Fruit fly (Drosophila melanogaster) whole organism, embryonic: ENCODE measurements around the gene NK7.1.
A peak's percentile ranks its signal among the peaks of the same experiment; 100 is the strongest.

Experiments used
- Aef1 ChIP-seq: fragments of 200-800 bp; sonication (Bioruptor generic); IDR thresholded peaks from 3 replicates; pipeline ENCODE4 v1.3.6; 2022; ENCODE audit warnings: missing biosample characterization, missing genetic modification characterization
- CG10209 ChIP-seq: fragments of 200-800 bp; sonication (Bioruptor generic); optimal IDR thresholded peaks from 3 replicates; lab custom pipeline; 2017; ENCODE audit warnings: missing biosample characterization, mild to moderate bottlenecking, missing genetic modification characterization, missing genetic modification reagents
- CG10267 ChIP-seq: fragments of 200-800 bp; sonication (Bioruptor generic); optimal IDR thresholded peaks from 2 replicates; lab custom pipeline; 2018; ENCODE audit warnings: missing biosample characterization, mild to moderate bottlenecking, missing genetic modification characterization, moderate library complexity
- CG10321 ChIP-seq: fragments of 200-800 bp; sonication (Bioruptor generic); IDR thresholded peaks from 2 replicates; pipeline ENCODE4 v1.3.6; 2022; ENCODE audit warnings: missing biosample characterization, missing genetic modification characterization
- CG10462 ChIP-seq: fragments of 200-800 bp; sonication (Bioruptor generic); optimal IDR thresholded peaks from 2 replicates; lab custom pipeline; 2016; ENCODE audit warnings: missing biosample characterization, missing genetic modification characterization
- CG11398 ChIP-seq: fragments of 200-800 bp; sonication (Bioruptor generic); optimal IDR thresholded peaks from 2 replicates; lab custom pipeline; 2016; ENCODE audit warnings: missing biosample characterization, missing genetic modification characterization
- CG12391 ChIP-seq: fragments of 200-800 bp; sonication (Bioruptor generic); optimal IDR thresholded peaks from 3 replicates; lab custom pipeline; 2018; ENCODE audit warnings: missing biosample characterization, mild to moderate bottlenecking, missing genetic modification characterization, moderate library complexity
- CG13424 ChIP-seq: fragments of 200-800 bp; sonication (Bioruptor generic); optimal IDR thresholded peaks from 2 replicates; lab custom pipeline; 2019; ENCODE audit warnings: missing biosample characterization, mild to moderate bottlenecking, missing genetic modification characterization, moderate library complexity
- CG13775 ChIP-seq: fragments of 200-800 bp; sonication (Bioruptor generic); optimal IDR thresholded peaks from 3 replicates; lab custom pipeline; 2017; ENCODE audit warnings: missing biosample characterization, mild to moderate bottlenecking, missing genetic modification characterization
- CG17385 ChIP-seq: fragments of 200-800 bp; sonication (Bioruptor generic); optimal IDR thresholded peaks from 3 replicates; lab custom pipeline; 2018; ENCODE audit warnings: missing biosample characterization, mild to moderate bottlenecking, missing genetic modification characterization
- CG18599 ChIP-seq: fragments of 200-800 bp; sonication (Bioruptor generic); optimal IDR thresholded peaks from 3 replicates; lab custom pipeline; 2017; ENCODE audit warnings: missing biosample characterization, missing genetic modification characterization, mild to moderate bottlenecking, moderate library complexity, missing genetic modification reagents
- CG2678 ChIP-seq: fragments of 200-800 bp; sonication (Bioruptor generic); optimal IDR thresholded peaks from 3 replicates; lab custom pipeline; 2019; ENCODE audit warnings: missing biosample characterization, mild to moderate bottlenecking, missing genetic modification characterization, moderate library complexity
- CG2889 ChIP-seq: fragments of 200-800 bp; sonication (Bioruptor generic); IDR thresholded peaks from 3 replicates; pipeline ENCODE4 v1.3.6; 2022; ENCODE audit warnings: missing biosample characterization, missing genetic modification characterization
- CG3407 ChIP-seq: fragments of 200-800 bp; sonication (Bioruptor generic); optimal IDR thresholded peaks from 2 replicates; lab custom pipeline; 2018; ENCODE audit warnings: missing biosample characterization, mild to moderate bottlenecking, missing genetic modification characterization
- CG5245 ChIP-seq: fragments of 200-800 bp; sonication (Bioruptor generic); optimal IDR thresholded peaks from 3 replicates; lab custom pipeline; 2016; ENCODE audit warnings: missing biosample characterization, missing genetic modification characterization
- CG6175 ChIP-seq: fragments of 200-800 bp; sonication (Bioruptor generic); IDR thresholded peaks from 3 replicates; pipeline ENCODE4 v1.3.6; 2022; ENCODE audit warnings: missing biosample characterization, missing genetic modification characterization
- CG7786 ChIP-seq: fragments of 200-800 bp; sonication (Bioruptor generic); optimal IDR thresholded peaks from 2 replicates; lab custom pipeline; 2016; ENCODE audit warnings: missing biosample characterization, missing genetic modification characterization
- CG8359 ChIP-seq: fragments of 200-800 bp; sonication (Bioruptor generic); optimal IDR thresholded peaks from 2 replicates; lab custom pipeline; 2017; ENCODE audit warnings: missing biosample characterization, mild to moderate bottlenecking, missing genetic modification characterization, borderline replicate concordance
- Chrac-16 ChIP-seq: fragments of 200-800 bp; sonication (Bioruptor generic); optimal IDR thresholded peaks from 3 replicates; lab custom pipeline; 2016; ENCODE audit warnings: missing biosample characterization, missing genetic modification characterization
- CrebB ChIP-seq: fragments of 200-800 bp; sonication (Bioruptor generic); optimal IDR thresholded peaks from 3 replicates; lab custom pipeline; 2018; ENCODE audit warnings: missing biosample characterization, mild to moderate bottlenecking, missing genetic modification characterization
- D19A ChIP-seq: fragments of 200-800 bp; optimal IDR thresholded peaks from 3 replicates; lab custom pipeline; 2019; ENCODE audit warnings: missing biosample characterization, mild to moderate bottlenecking, missing genetic modification characterization, moderate library complexity
- Drgx ChIP-seq: fragments of 200-800 bp; sonication (Bioruptor generic); IDR thresholded peaks from 2 replicates; pipeline ENCODE4 v1.3.6; 2022; ENCODE audit warnings: missing biosample characterization, missing genetic modification characterization
- Eip74EF ChIP-seq, 2 experiments: fragments of 200-800 bp in 1 of 2; fragments of >200 bp in 1 of 2; sonication (Bioruptor generic) in 1 of 2; optimal IDR thresholded peaks; 2 replicates each; lab custom pipeline; 2017 to 2019; ENCODE audit warnings: missing biosample characterization in 2 of 2, missing genetic modification characterization in 2 of 2, mild to moderate bottlenecking in 1 of 2, moderate library complexity in 1 of 2
- Ets65A ChIP-seq: fragments of 200-800 bp; sonication (Bioruptor generic); peaks from one replicate; lab custom pipeline; 2016; ENCODE audit warnings: missing biosample characterization, missing genetic modification characterization
- HLH54F ChIP-seq: fragments of 200-800 bp; sonication (Bioruptor generic); optimal IDR thresholded peaks from 3 replicates; lab custom pipeline; 2016; ENCODE audit warnings: missing biosample characterization, missing genetic modification characterization
- Hr3 ChIP-seq: fragments of 200-800 bp; sonication (Bioruptor generic); optimal IDR thresholded peaks from 3 replicates; lab custom pipeline; 2016; ENCODE audit warnings: missing biosample characterization, missing genetic modification characterization
- Myb ChIP-seq: fragments of 200-800 bp; sonication (Bioruptor generic); optimal IDR thresholded peaks from 2 replicates; lab custom pipeline; 2016; ENCODE audit warnings: missing biosample characterization, missing genetic modification characterization
- PHDP ChIP-seq: fragments of 200-800 bp; sonication (Bioruptor generic); optimal IDR thresholded peaks from 3 replicates; lab custom pipeline; 2018; ENCODE audit warnings: missing biosample characterization, mild to moderate bottlenecking, missing genetic modification characterization, moderate library complexity
- Side ChIP-seq: fragments of 200-800 bp; sonication (Bioruptor generic); optimal IDR thresholded peaks from 2 replicates; lab custom pipeline; 2016; ENCODE audit warnings: missing biosample characterization, missing genetic modification characterization
- Sox100B ChIP-seq: fragments of 200-800 bp; sonication (Bioruptor generic); optimal IDR thresholded peaks from 3 replicates; lab custom pipeline; 2018; ENCODE audit warnings: missing biosample characterization, mild to moderate bottlenecking, missing genetic modification characterization
- Sox102F ChIP-seq: fragments of 200-800 bp; sonication (Bioruptor generic); optimal IDR thresholded peaks from 2 replicates; lab custom pipeline; 2018; ENCODE audit warnings: missing biosample characterization, mild to moderate bottlenecking, missing genetic modification characterization, moderate library complexity
- Ssrp ChIP-seq: fragments of 200-800 bp; sonication (Bioruptor generic); optimal IDR thresholded peaks from 2 replicates; lab custom pipeline; 2018; ENCODE audit warnings: missing biosample characterization, mild to moderate bottlenecking, missing genetic modification characterization, moderate library complexity
- TFAM ChIP-seq: fragments of 200-800 bp; sonication (Bioruptor generic); optimal IDR thresholded peaks from 2 replicates; lab custom pipeline; 2017; ENCODE audit warnings: missing biosample characterization, missing genetic modification characterization, inconsistent platforms
- Xbp1 ChIP-seq: fragments of 200-800 bp; sonication (Bioruptor generic); optimal IDR thresholded peaks from 3 replicates; lab custom pipeline; 2016; ENCODE audit warnings: missing biosample characterization, mild to moderate bottlenecking, missing genetic modification characterization
- cad ChIP-seq: fragments of >200 bp; optimal IDR thresholded peaks from 2 replicates; lab custom pipeline; 2017; ENCODE audit warnings: missing biosample characterization, missing genetic modification characterization
- chif ChIP-seq, 2 experiments: fragments of 200-800 bp; sonication (Bioruptor generic); optimal IDR thresholded peaks; 3 replicates each; lab custom pipeline; 2016; ENCODE audit warnings: missing biosample characterization in 2 of 2, missing genetic modification characterization in 2 of 2
- chn ChIP-seq: fragments of 200-800 bp; sonication (Bioruptor generic); optimal IDR thresholded peaks from 2 replicates; lab custom pipeline; 2016; ENCODE audit warnings: missing biosample characterization, missing genetic modification characterization
- ewg ChIP-seq: fragments of 200-800 bp; sonication (Bioruptor generic); optimal IDR thresholded peaks from 3 replicates; lab custom pipeline; 2017; ENCODE audit warnings: mild to moderate bottlenecking, missing biosample characterization, missing genetic modification reagents, missing genetic modification characterization
- fd3F ChIP-seq: fragments of 200-800 bp; sonication (Bioruptor generic); optimal IDR thresholded peaks from 2 replicates; lab custom pipeline; 2018; ENCODE audit warnings: missing biosample characterization, mild to moderate bottlenecking, missing genetic modification characterization, moderate library complexity
- gce ChIP-seq: fragments of 200-800 bp; sonication (Bioruptor generic); IDR thresholded peaks from 3 replicates; pipeline ENCODE4 v1.3.6; 2022; ENCODE audit warnings: missing biosample characterization, missing genetic modification characterization
- gem ChIP-seq: fragments of 200-800 bp; sonication (Bioruptor generic); optimal IDR thresholded peaks from 2 replicates; lab custom pipeline; 2019; ENCODE audit warnings: missing biosample characterization, mild to moderate bottlenecking, missing genetic modification characterization, moderate library complexity
- lov ChIP-seq, 2 experiments: fragments of 200-800 bp in 1 of 2; fragments of >200 bp in 1 of 2; sonication (Bioruptor generic) in 1 of 2; IDR thresholded peaks in 1 of 2; optimal IDR thresholded peaks in 1 of 2; 2 replicates in 1 of 2; 3 replicates in 1 of 2; pipeline versions ENCODE4 v1.3.6 to Lab custom; 2017 to 2022; ENCODE audit warnings: missing biosample characterization in 1 of 2, missing genetic modification characterization in 1 of 2
- luna ChIP-seq: fragments of 200-800 bp; sonication (Bioruptor generic); optimal IDR thresholded peaks from 2 replicates; lab custom pipeline; 2016; ENCODE audit warnings: missing biosample characterization, missing genetic modification characterization
- nmo ChIP-seq: fragments of 200-800 bp; sonication (Bioruptor generic); optimal IDR thresholded peaks from 2 replicates; lab custom pipeline; 2018; ENCODE audit warnings: missing biosample characterization, mild to moderate bottlenecking, missing genetic modification characterization, moderate library complexity
- oc ChIP-seq: fragments of 200-800 bp; sonication (Bioruptor generic); optimal IDR thresholded peaks from 2 replicates; lab custom pipeline; 2018; ENCODE audit warnings: missing biosample characterization, mild to moderate bottlenecking, missing genetic modification characterization, moderate library complexity
- phol ChIP-seq: fragments of 200-800 bp; sonication (Bioruptor generic); optimal IDR thresholded peaks from 3 replicates; lab custom pipeline; 2018; ENCODE audit warnings: missing biosample characterization, mild to moderate bottlenecking, missing genetic modification characterization, moderate library complexity
- repo ChIP-seq: fragments of 200-800 bp; sonication (Bioruptor generic); optimal IDR thresholded peaks from 2 replicates; lab custom pipeline; 2016; ENCODE audit warnings: missing biosample characterization, missing genetic modification characterization
- scrt ChIP-seq: fragments of 200-800 bp; sonication (Bioruptor generic); optimal IDR thresholded peaks from 2 replicates; lab custom pipeline; 2018; ENCODE audit warnings: missing biosample characterization, mild to moderate bottlenecking, missing genetic modification characterization, moderate library complexity
- sens-2 ChIP-seq: fragments of 200-800 bp; sonication (Bioruptor generic); IDR thresholded peaks from 2 replicates; pipeline ENCODE4 v1.3.6; 2022; ENCODE audit warnings: missing biosample characterization, missing genetic modification characterization

NK7.1 gene

DNA sequence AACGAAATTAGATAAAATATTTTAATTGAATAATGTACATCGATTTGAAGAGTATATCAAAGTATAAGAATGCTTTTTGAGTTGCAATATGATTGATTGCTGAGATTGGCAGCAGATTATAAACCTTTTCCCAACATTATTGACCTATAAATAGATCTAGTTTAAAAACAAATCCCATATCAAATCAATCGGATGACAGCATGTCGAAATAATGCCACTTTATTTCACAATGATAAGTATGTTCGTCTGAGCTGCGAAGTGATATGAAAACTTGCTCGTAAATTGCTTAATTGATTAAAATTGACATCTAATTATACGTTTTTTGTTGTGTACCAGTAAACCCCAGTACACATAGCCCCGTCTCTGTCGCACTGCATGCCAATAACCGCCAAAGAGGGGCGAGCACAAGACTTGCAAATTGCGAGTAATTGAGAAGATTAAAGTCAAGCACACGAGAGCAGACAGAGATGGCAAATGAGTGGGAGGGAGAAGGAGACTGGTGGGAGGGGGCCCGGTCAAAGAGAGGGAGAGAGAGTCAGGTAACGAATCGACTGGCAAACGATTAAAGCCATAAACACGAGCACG lies 89.6 kb downstream of the NK7.1 start (continued):
- TF ChIP-seq PHDP (peak; percentile 46), sens-2 (GFP tag; lab: Robert Waterston, UW) (no peak), TFAM (no peak), Sox102F (GFP tag; lab: Kevin White, UChicago) (peak; percentile 49), CG18599 (GFP tag; lab: Kevin White, UChicago) (peak; percentile 22), Ssrp (peak; percentile 37), scrt (peak; percentile 14), Xbp1 (peak; percentile 45), CG17385 (GFP tag; lab: Kevin White, UChicago) (peak; percentile 18), CG2889 (GFP tag; lab: Robert Waterston, UW) (no peak), fd3F (GFP tag; lab: Kevin White, UChicago) (peak; percentile 32), gem (tag; lab: Kevin White, UChicago) (peak; percentile 71), CG13424 (tag; lab: Kevin White, UChicago) (peak; percentile 40), CG10462 (peak; percentile 14), CG10321 (GFP tag; lab: Robert Waterston, UW) (no peak), Eip74EF (GFP tag; optimal IDR thresholded peaks at IDR 0.05; lab: Kevin White, UChicago) (peak in 1 of 2 experiments; percentile 18), HLH54F (GFP tag; lab: Kevin White, UChicago) (peak; percentile 29), Hr3 (GFP tag; lab: Kevin White, UChicago) (peak; percentile 18), lov (optimal IDR thresholded peaks at IDR 0.05; lab: Kevin White, UChicago) (no peak), lov (GFP tag; IDR thresholded peaks at IDR 0.05; lab: Robert Waterston, UW) (no peak), CG5245 (no peak), nmo (peak; percentile 42), CrebB (no peak), CG11398 (GFP tag; lab: Kevin White, UChicago) (no peak), Side (GFP tag; lab: Kevin White, UChicago) (no peak), Aef1 (GFP tag; lab: Robert Waterston, UW) (no peak), chn (GFP tag; lab: Kevin White, UChicago) (peak; percentile 1), ewg (GFP tag; lab: Kevin White, UChicago) (peak; percentile 6), Sox100B (GFP tag; lab: Kevin White, UChicago) (peak; percentile 7), oc (tag; lab: Kevin White, UChicago) (no peak), Ets65A (peak; percentile 79), chif (GFP tag; optimal IDR thresholded peaks at IDR 0.05; lab: Kevin White, UChicago) (peak in 1 of 2 experiments; percentile 37), CG13775 (GFP tag; lab: Kevin White, UChicago) (peak; percentile 56), repo (GFP tag; lab: Kevin White, UChicago) (no peak), CG10209 (GFP tag; lab: Kevin White, UChicago) (peak; percentile 68), luna (peak; percentile 60), gce (GFP tag; lab: Robert Waterston, UW) (no peak), CG6175 (GFP tag; lab: Robert Waterston, UW) (no peak), CG12391 (tag; lab: Kevin White, UChicago) (peak; percentile 49), CG2678 (tag; lab: Kevin White, UChicago) (peak; percentile 55), Drgx (GFP tag; lab: Robert Waterston, UW) (no peak), phol (tag; lab: Kevin White, UChicago) (peak; percentile 34), CG10267 (no peak), CG3407 (no peak), Myb (peak; percentile 40), CG7786 (GFP tag; lab: Kevin White, UChicago) (peak; percentile 52), cad (GFP tag; lab: Kevin White, UChicago) (peak; percentile 30), D19A (tag; lab: Kevin White, UChicago) (peak; percentile 10), CG8359 (GFP tag; lab: Kevin White, UChicago) (no peak), Chrac-16 (GFP tag; lab: Kevin White, UChicago) (peak; percentile 13)
